Worm (Caenorhabditis elegans): ENCODE measurements around the gene semi-1.

ce11 chrV:13511618-13512017 lies 3.4 kb downstream of the semi-1 start, which contains the start of gene avr-15:
- no peak for TF ChIP-seq pqm-1 (tag; optimal IDR thresholded peaks at IDR 0.05)
- no peak for TF ChIP-seq ama-1 (optimal IDR thresholded peaks at IDR 0.05)
- no peak for TF ChIP-seq ceh-28 (tag; optimal IDR thresholded peaks at IDR 0.05)
- TF ChIP-seq unc-62 (GFP tag; optimal IDR thresholded peaks at IDR 0.05 in 1 of 2): no peak
- TF ChIP-seq unc-62 (tag; optimal IDR thresholded peaks at IDR 0.05): no peak
- TF ChIP-seq lin-13 (GFP tag; optimal IDR thresholded peaks at IDR 0.05): no peak
- no peak for TF ChIP-seq zag-1 (tag; optimal IDR thresholded peaks at IDR 0.05)
